Worm (Caenorhabditis elegans): Measurements from ENCODE around the gene Y1A5A.1.

The Y1A5A.1 gene

DNA sequence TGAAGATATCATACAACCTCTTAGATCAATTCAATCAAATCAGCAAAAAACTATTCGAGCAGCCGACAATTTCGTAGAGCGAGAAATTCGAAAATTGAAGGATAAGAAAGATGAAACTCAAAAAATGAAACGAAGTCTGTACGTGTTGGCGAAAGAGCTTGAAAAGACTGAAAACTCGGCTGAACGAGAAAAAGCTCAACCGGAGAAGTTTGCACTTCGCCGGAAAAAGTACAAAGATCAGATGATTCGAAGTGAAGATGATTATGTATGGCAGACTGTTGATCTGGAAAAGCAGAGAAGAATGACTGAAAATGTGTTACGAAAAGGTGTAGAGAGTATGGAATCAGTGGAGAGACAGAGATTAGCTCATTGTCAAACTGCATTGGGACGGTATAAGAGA lies 26.6 kb upstream of the Y1A5A.1 start:
- TF ChIP-seq sea-2 (GFP tag; optimal IDR thresholded peaks at IDR 0.05) (no peak), ceh-28 (tag; optimal IDR thresholded peaks at IDR 0.05) (no peak), elt-2 (tag; optimal IDR thresholded peaks at IDR 0.05) (no peak), pqm-1 (tag; optimal IDR thresholded peaks at IDR 0.05) (no peak), nhr-28 (tag; optimal IDR thresholded peaks at IDR 0.05) (no peak), nhr-11 (tag; optimal IDR thresholded peaks at IDR 0.05) (no peak), nhr-43 (tag; optimal IDR thresholded peaks at IDR 0.05; ENCODE audit: poor library complexity, severe bottlenecking) (no peak), eor-1 (tag; optimal IDR thresholded peaks at IDR 0.05) (no peak), nhr-12 (tag; optimal IDR thresholded peaks at IDR 0.05) (no peak), nhr-76 (tag; optimal IDR thresholded peaks at IDR 0.05) (no peak), lsy-12 (tag; optimal IDR thresholded peaks at IDR 0.05) (no peak), jun-1 (tag; optimal IDR thresholded peaks at IDR 0.05) (no peak), snpc-4 (tag; optimal IDR thresholded peaks at IDR 0.05) (no peak), fkh-2 (tag; optimal IDR thresholded peaks at IDR 0.05) (no peak), aly-2 (tag; optimal IDR thresholded peaks at IDR 0.05) (no peak)

- no peak for TF ChIP-seq nhr-23 (tag; optimal IDR thresholded peaks at IDR 0.05)
- TF ChIP-seq ceh-28 (tag; optimal IDR thresholded peaks at IDR 0.05), result no peak
- TF ChIP-seq unc-39 (tag; optimal IDR thresholded peaks at IDR 0.05), result no peak
These were observed 25.6 kb upstream of the Y1A5A.1 start, which contains the start of gene C36E8.4 for ce11 chrIII:4012036-4012435. C36E8.4 (plus strand) TSS chrIII:4012336.

- TF ChIP-seq lin-39 (tag; optimal IDR thresholded peaks at IDR 0.05), result no peak
- TF ChIP-seq elt-2 (tag; optimal IDR thresholded peaks at IDR 0.05), result peak; percentile 46
- peak; percentile 27 for TF ChIP-seq pqm-1 (tag; optimal IDR thresholded peaks at IDR 0.05)
These were observed 24.5 kb upstream of the Y1A5A.1 start for ce11 chrIII:4010987-4011386.

DNA sequence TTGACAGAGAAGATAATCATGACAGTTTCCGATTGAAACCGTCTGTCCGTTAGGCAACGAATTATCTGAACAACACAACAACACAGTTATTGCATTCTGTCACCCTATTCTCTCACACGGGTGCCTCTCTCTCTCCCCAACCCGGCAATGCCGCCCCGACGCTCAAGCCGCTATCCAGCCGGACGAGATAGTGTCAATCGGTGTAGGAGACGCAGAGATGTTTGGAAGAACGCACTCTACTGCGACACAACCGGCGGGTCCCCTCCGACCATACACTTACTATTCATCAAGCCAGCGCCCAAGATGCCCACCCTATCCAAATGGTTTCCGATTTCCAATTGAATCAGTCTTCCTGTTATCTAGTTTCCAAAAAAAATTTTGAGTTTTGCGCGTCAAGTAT lies 23.7 kb upstream of the Y1A5A.1 start:
- TF ChIP-seq nhr-237 (tag; optimal IDR thresholded peaks at IDR 0.05), result no peak
- peak; percentile 64 for TF ChIP-seq hmg-11 (tag; optimal IDR thresholded peaks at IDR 0.05)
- no peak for TF ChIP-seq nhr-23 (tag; optimal IDR thresholded peaks at IDR 0.05)
- no peak for TF ChIP-seq snpc-4 (tag; optimal IDR thresholded peaks at IDR 0.05)
- TF ChIP-seq nhr-76 (tag; optimal IDR thresholded peaks at IDR 0.05), result no peak
- TF ChIP-seq ztf-4 (tag; optimal IDR thresholded peaks at IDR 0.05), result no peak
- TF ChIP-seq eor-1 (tag; optimal IDR thresholded peaks at IDR 0.05), result no peak
- peak; percentile 22 for TF ChIP-seq nhr-25 (tag; optimal IDR thresholded peaks at IDR 0.05)
- no peak for TF ChIP-seq jun-1 (tag; optimal IDR thresholded peaks at IDR 0.05)
- TF ChIP-seq fkh-10 (GFP tag; optimal IDR thresholded peaks at IDR 0.05), result no peak
- TF ChIP-seq sea-2 (GFP tag; optimal IDR thresholded peaks at IDR 0.05), result no peak
- TF ChIP-seq nhr-77 (tag; optimal IDR thresholded peaks at IDR 0.05), result no peak
- TF ChIP-seq nhr-43 (tag; optimal IDR thresholded peaks at IDR 0.05; ENCODE audit: poor library complexity, severe bottlenecking), result no peak
- no peak for TF ChIP-seq fos-1 (tag; optimal IDR thresholded peaks at IDR 0.05)
- peak; percentile 17 for TF ChIP-seq nfya-1 (tag; optimal IDR thresholded peaks at IDR 0.05; ENCODE audit: insufficient read depth)
- no peak for TF ChIP-seq daf-12 (tag; optimal IDR thresholded peaks at IDR 0.05)
- TF ChIP-seq ceh-9 (tag; optimal IDR thresholded peaks at IDR 0.05), result no peak
- no peak for TF ChIP-seq nhr-12 (tag; optimal IDR thresholded peaks at IDR 0.05)
- TF ChIP-seq fkh-2 (tag; optimal IDR thresholded peaks at IDR 0.05), result no peak
- TF ChIP-seq elt-2 (tag; optimal IDR thresholded peaks at IDR 0.05), result no peak
- no peak for TF ChIP-seq tbx-2 (tag; optimal IDR thresholded peaks at IDR 0.05)
- TF ChIP-seq mdl-1 (tag; optimal IDR thresholded peaks at IDR 0.05), result no peak
- TF ChIP-seq unc-62 (GFP tag; optimal IDR thresholded peaks at IDR 0.05), result no peak
- TF ChIP-seq nhr-11 (tag; optimal IDR thresholded peaks at IDR 0.05), result no peak
- TF ChIP-seq ztf-11 (tag; optimal IDR thresholded peaks at IDR 0.05), result no peak
- no peak for TF ChIP-seq ceh-28 (tag; optimal IDR thresholded peaks at IDR 0.05)
- TF ChIP-seq skn-1 (tag; optimal IDR thresholded peaks at IDR 0.05), result no peak
- peak; percentile 67 for TF ChIP-seq lin-39 (tag; optimal IDR thresholded peaks at IDR 0.05)
- no peak for TF ChIP-seq lin-15B (tag; optimal IDR thresholded peaks at IDR 0.05)
- no peak for TF ChIP-seq ZK546.5 (tag; optimal IDR thresholded peaks at IDR 0.05)
- no peak for TF ChIP-seq ceh-82 (tag; optimal IDR thresholded peaks at IDR 0.05)
- TF ChIP-seq elt-1 (tag; optimal IDR thresholded peaks at IDR 0.05), result no peak
